Worm (Caenorhabditis elegans) whole organism, mixed stage, embryonic: Measurements from ENCODE around the gene C29G2.3.
"Not testable (repeated sequence)": the region's sequence is repeated elsewhere in the genome, so short reads cannot be mapped to it uniquely, and the experiment has no call there.

Source experiments
- M03D4.4 ChIP-seq: sonication (generic microtip); optimal IDR thresholded peaks from 2 replicates; lab custom pipeline; 2017; ENCODE audit warnings: mild to moderate bottlenecking, missing genetic modification characterization, missing compliant biosample characterization
- bed-3 ChIP-seq: fragments of 200-800 bp; sonication (Bioruptor generic); optimal IDR thresholded peaks from 3 replicates; lab custom pipeline; 2018; ENCODE audit warnings: mild to moderate bottlenecking, missing genetic modification characterization, moderate library complexity, missing compliant biosample characterization
- blmp-1 ChIP-seq: fragments of 150-350 bp; optimal IDR thresholded peaks from 2 replicates; lab custom pipeline; 2014; ENCODE audit warnings: missing biosample characterization, missing genetic modification characterization
- ceh-39 ChIP-seq: fragments of 150-350 bp; optimal IDR thresholded peaks from 2 replicates; lab custom pipeline; 2014; ENCODE audit warnings: missing biosample characterization, missing genetic modification characterization
- ceh-43 ChIP-seq: fragments of 200-800 bp; sonication (Bioruptor generic); optimal IDR thresholded peaks from 2 replicates; lab custom pipeline; 2018; ENCODE audit warnings: mild to moderate bottlenecking, missing genetic modification characterization, moderate library complexity, missing compliant biosample characterization
- ceh-83 ChIP-seq: fragments of 200-800 bp; sonication (Bioruptor generic); optimal IDR thresholded peaks from 2 replicates; lab custom pipeline; 2018; ENCODE audit warnings: mild to moderate bottlenecking, missing genetic modification characterization, missing compliant biosample characterization
- ces-1 ChIP-seq: fragments of 150-350 bp; optimal IDR thresholded peaks from 2 replicates; lab custom pipeline; 2014; ENCODE audit warnings: missing biosample characterization, missing genetic modification reagents, missing genetic modification characterization
- cnd-1 ChIP-seq: fragments of 200-800 bp; sonication (Bioruptor generic); optimal IDR thresholded peaks from 2 replicates; lab custom pipeline; 2018; ENCODE audit warnings: mild to moderate bottlenecking, missing genetic modification characterization, missing compliant biosample characterization
- elt-3 ChIP-seq: fragments of 150-350 bp; optimal IDR thresholded peaks from 2 replicates; lab custom pipeline; 2014; ENCODE audit warnings: missing biosample characterization, missing genetic modification characterization
- flh-1 ChIP-seq: fragments of 200-800 bp; sonication (Bioruptor generic); optimal IDR thresholded peaks from 2 replicates; lab custom pipeline; 2018; ENCODE audit warnings: mild to moderate bottlenecking, missing genetic modification characterization, moderate library complexity, missing compliant biosample characterization
- ham-2 ChIP-seq: fragments of 200-800 bp; sonication (Bioruptor generic); optimal IDR thresholded peaks from 2 replicates; lab custom pipeline; 2018; ENCODE audit warnings: mild to moderate bottlenecking, missing genetic modification characterization, missing compliant biosample characterization
- hlh-1 ChIP-seq: fragments of 150-350 bp; optimal IDR thresholded peaks from 2 replicates; lab custom pipeline; 2014; ENCODE audit warnings: missing biosample characterization, missing genetic modification reagents, missing genetic modification characterization
- lin-32 ChIP-seq: fragments of 200-800 bp; sonication (Bioruptor generic); optimal IDR thresholded peaks from 2 replicates; lab custom pipeline; 2018; ENCODE audit warnings: mild to moderate bottlenecking, missing genetic modification characterization, missing compliant biosample characterization
- lsy-2 ChIP-seq: fragments of 150-350 bp; optimal IDR thresholded peaks from 2 replicates; lab custom pipeline; 2014; ENCODE audit warnings: missing biosample characterization, missing genetic modification characterization
- mab-5 ChIP-seq: fragments of 150-350 bp; optimal IDR thresholded peaks from 2 replicates; lab custom pipeline; 2014; ENCODE audit warnings: missing biosample characterization, missing genetic modification characterization
- mep-1 ChIP-seq: fragments of 150-350 bp; optimal IDR thresholded peaks from 2 replicates; lab custom pipeline; 2017; ENCODE audit warnings: missing biosample characterization, missing genetic modification reagents, missing genetic modification characterization, inconsistent platforms
- mls-2 ChIP-seq: sonication (generic microtip); optimal IDR thresholded peaks from 2 replicates; lab custom pipeline; 2016; ENCODE audit warnings: mild to moderate bottlenecking, missing genetic modification characterization, moderate library complexity, missing compliant biosample characterization
- nhr-12 ChIP-seq: fragments of 150-350 bp; optimal IDR thresholded peaks from 2 replicates; lab custom pipeline; 2014; ENCODE audit warnings: missing biosample characterization, missing genetic modification characterization
- nhr-2 ChIP-seq: fragments of 150-350 bp; optimal IDR thresholded peaks from 2 replicates; lab custom pipeline; 2014; ENCODE audit warnings: missing biosample characterization, missing genetic modification characterization
- nhr-237 ChIP-seq: fragments of 150-350 bp; optimal IDR thresholded peaks from 2 replicates; lab custom pipeline; 2014; ENCODE audit warnings: missing biosample characterization, missing genetic modification characterization
- nhr-76 ChIP-seq: sonication (generic microtip); optimal IDR thresholded peaks from 2 replicates; lab custom pipeline; 2017; ENCODE audit warnings: missing biosample characterization, missing genetic modification characterization
- pha-4 ChIP-seq: fragments of 150-350 bp; optimal IDR thresholded peaks from 2 replicates; lab custom pipeline; 2018; ENCODE audit warnings: missing biosample characterization, missing genetic modification reagents, missing genetic modification characterization
- sem-2 ChIP-seq: fragments of 200-800 bp; sonication (Bioruptor generic); optimal IDR thresholded peaks from 2 replicates; lab custom pipeline; 2018; ENCODE audit warnings: mild to moderate bottlenecking, missing genetic modification characterization, missing compliant biosample characterization
- snpc-4 ChIP-seq: fragments of 150-350 bp; optimal IDR thresholded peaks from 2 replicates; lab custom pipeline; 2014; ENCODE audit warnings: missing biosample characterization, missing genetic modification characterization
- sptf-1 ChIP-seq: sonication (generic microtip); optimal IDR thresholded peaks from 2 replicates; lab custom pipeline; 2017; ENCODE audit warnings: mild to moderate bottlenecking, missing genetic modification characterization, moderate library complexity, missing compliant biosample characterization
- tbx-8 ChIP-seq: fragments of 200-800 bp; sonication (Bioruptor generic); optimal IDR thresholded peaks from 2 replicates; lab custom pipeline; 2018; ENCODE audit warnings: mild to moderate bottlenecking, missing genetic modification characterization, moderate library complexity, missing compliant biosample characterization
- unc-120 ChIP-seq: sonication (generic microtip); optimal IDR thresholded peaks from 2 replicates; lab custom pipeline; 2017; ENCODE audit warnings: missing genetic modification characterization, missing compliant biosample characterization; ENCODE audit not compliant: poor library complexity, severe bottlenecking
- unc-39 ChIP-seq: fragments of 150-350 bp; optimal IDR thresholded peaks from 2 replicates; lab custom pipeline; 2014; ENCODE audit warnings: missing biosample characterization, missing genetic modification characterization
- zip-8 ChIP-seq: fragments of 150-350 bp; optimal IDR thresholded peaks from 2 replicates; lab custom pipeline; 2014; ENCODE audit warnings: missing biosample characterization, missing genetic modification characterization
- ztf-11 ChIP-seq: fragments of 150-350 bp; optimal IDR thresholded peaks from 2 replicates; lab custom pipeline; 2014; ENCODE audit warnings: missing biosample characterization, missing genetic modification characterization

The C29G2.3 gene

DNA sequence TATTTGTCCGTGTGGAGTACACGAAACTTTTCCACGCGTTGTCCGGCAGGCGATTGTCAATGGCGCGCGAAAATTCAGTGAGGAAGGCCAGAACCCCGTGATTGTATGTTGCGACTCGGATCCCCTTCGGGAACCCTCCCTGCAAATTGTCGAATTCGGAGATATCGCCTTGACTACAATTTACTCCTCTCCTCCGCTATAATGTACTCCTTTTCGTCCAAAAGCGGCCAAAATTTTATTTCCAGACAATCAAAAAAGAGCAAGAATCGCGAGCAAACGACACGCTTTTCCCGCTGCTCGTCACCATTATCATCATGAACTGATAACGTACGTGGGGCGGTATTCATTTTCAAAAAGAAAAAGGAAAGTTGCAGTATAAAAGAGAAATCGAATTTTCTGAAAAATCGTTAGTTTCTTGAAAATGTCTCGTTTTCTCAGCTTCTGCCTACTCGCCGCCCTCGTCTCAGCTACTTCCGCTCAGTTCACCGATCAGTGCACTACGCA, 11.5 kb downstream of the C29G2.3 start, which contains the start of gene irg-3:
Gene irg-3, plus strand, starts transcription at position 419 of the 504 bp plus-strand sequence.
- TF ChIP-seq elt-3 (tag; lab: Kevin White, UChicago) (no peak), mep-1 (tag; lab: Kevin White, UChicago) (no peak), mls-2 (tag; lab: Kevin White, UChicago) (no peak), nhr-12 (no peak), bed-3 (no peak), zip-8 (tag; lab: Kevin White, UChicago) (no peak), unc-120 (tag; lab: Kevin White, UChicago) (no peak), sem-2 (GFP tag; lab: Kevin White, UChicago) (no peak), hlh-1 (tag; lab: Kevin White, UChicago) (no peak), cnd-1 (tag; lab: Kevin White, UChicago) (no peak), blmp-1 (tag; lab: Kevin White, UChicago) (no peak), M03D4.4 (tag; lab: Kevin White, UChicago) (no peak), ceh-43 (no peak)

DNA sequence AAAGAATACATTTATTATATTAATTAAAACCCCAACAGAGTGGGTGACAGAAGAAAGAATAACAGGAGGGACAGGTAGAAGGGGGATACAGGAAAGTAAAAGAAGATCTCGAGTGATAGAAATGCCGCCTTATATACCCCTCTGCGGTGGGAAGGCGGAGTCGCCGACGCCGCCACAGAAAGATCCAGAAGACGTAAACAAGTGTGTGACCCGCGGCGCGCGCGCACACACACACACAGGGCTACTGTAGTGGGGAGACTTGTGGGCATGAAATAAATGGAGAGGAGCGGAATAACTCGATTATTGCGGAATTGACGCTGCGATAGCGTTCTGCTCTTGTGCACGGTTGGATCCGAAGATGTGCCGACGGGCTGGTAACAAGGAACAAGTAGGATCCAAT, 15.0 kb downstream of the C29G2.3 start:
- TF ChIP-seq lin-32 (GFP tag; lab: Kevin White, UChicago): no peak
- no peak for TF ChIP-seq mep-1 (tag; lab: Kevin White, UChicago)
- no peak for TF ChIP-seq unc-39 (tag; lab: Kevin White, UChicago)
- no peak for TF ChIP-seq pha-4 (tag; lab: Kevin White, UChicago)
- TF ChIP-seq sptf-1 (tag; lab: Kevin White, UChicago): no peak
- TF ChIP-seq snpc-4 (tag; lab: Kevin White, UChicago): no peak
- TF ChIP-seq flh-1 (GFP tag; lab: Kevin White, UChicago): no peak
- TF ChIP-seq ztf-11: no peak
- TF ChIP-seq sem-2 (GFP tag; lab: Kevin White, UChicago): no peak
- TF ChIP-seq nhr-12: no peak
- TF ChIP-seq ceh-39 (tag; lab: Kevin White, UChicago): no peak
- no peak for TF ChIP-seq mls-2 (tag; lab: Kevin White, UChicago)

DNA sequence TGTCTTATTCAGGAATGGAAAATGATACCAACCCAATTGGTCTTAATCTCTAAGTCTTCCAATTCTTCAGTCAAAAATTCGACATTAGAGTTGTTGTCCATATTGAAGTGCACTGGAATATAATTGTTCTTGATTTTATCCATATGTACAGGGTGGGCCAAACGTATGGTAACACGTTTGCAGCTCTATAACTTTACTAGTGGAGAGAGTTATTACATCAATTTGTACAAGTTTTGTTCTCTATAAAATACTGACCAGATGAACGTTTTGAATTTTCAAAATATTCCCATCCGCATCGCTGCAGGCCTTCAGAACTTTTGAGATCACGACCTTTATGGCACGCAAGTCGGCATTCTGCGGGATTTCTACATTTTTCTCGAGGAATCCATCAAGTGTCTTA, 18.1 kb downstream of the C29G2.3 start, which contains the start of gene F53E10.5:
Gene F53E10.5, minus strand, starts transcription at position 101 of the 400 bp plus-strand sequence.
- TF ChIP-seq tbx-8 (GFP tag; lab: Kevin White, UChicago); cnd-1 (tag; lab: Kevin White, UChicago); nhr-237 (tag; lab: Kevin White, UChicago): not testable (repeated sequence)

DNA sequence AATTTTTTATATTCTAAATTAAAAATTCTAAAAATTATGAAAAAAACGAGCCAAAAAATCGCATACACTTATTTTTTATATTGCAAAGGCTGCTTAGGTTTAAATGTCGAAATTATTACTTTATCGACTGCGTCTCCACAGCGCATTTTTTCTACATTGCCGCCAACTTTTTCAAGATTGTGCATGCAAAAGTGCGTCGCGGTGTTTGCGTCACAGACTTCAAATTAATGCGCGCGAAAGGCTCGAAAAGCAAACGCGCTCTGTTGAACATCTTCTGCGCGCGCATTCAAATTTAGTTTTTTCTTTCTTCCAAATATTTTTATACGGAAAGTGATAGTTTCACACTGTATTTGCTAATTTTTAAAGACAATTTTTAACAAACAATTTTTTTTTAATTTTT, 19.8 kb downstream of the C29G2.3 start:
- TF ChIP-seq ces-1 (GFP tag; lab: Kevin White, UChicago): peak; percentile 36
- TF ChIP-seq lsy-2 (tag; lab: Kevin White, UChicago): peak; percentile 38
- TF ChIP-seq nhr-237 (tag; lab: Kevin White, UChicago): peak; percentile 63
- peak; percentile 48 for TF ChIP-seq mep-1 (tag; lab: Kevin White, UChicago)
- TF ChIP-seq unc-120 (tag; lab: Kevin White, UChicago): peak; percentile 38
- no peak for TF ChIP-seq tbx-8 (GFP tag; lab: Kevin White, UChicago)
- no peak for TF ChIP-seq mls-2 (tag; lab: Kevin White, UChicago)

DNA sequence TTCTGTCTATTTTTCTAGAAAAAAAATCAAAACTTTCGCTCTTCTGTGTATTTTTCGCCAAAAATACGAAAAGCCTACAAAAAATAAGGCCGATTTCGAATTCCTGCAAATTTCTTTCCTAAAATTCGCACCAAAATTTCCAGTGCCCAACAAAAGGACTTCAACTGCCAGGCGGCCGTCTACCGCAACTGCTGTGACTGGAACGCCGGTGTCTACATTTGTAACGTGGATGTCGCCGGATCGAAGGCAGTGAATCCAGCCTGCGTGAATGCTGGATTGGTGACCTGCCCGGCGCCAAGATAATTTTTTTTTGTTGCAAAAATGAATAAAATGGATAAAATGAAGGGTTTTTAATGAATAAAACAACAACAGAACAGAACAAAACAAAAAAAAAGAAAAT, 21.1 kb downstream of the C29G2.3 start:
- no peak for TF ChIP-seq sem-2 (GFP tag; lab: Kevin White, UChicago)
- TF ChIP-seq nhr-76 (tag; lab: Kevin White, UChicago): no peak
- TF ChIP-seq nhr-2 (tag; lab: Kevin White, UChicago): no peak
- no peak for TF ChIP-seq nhr-237 (tag; lab: Kevin White, UChicago)
- TF ChIP-seq mab-5 (tag; lab: Kevin White, UChicago): no peak
- TF ChIP-seq ceh-39 (tag; lab: Kevin White, UChicago): no peak
- no peak for TF ChIP-seq mls-2 (tag; lab: Kevin White, UChicago)
- TF ChIP-seq bed-3: no peak
- no peak for TF ChIP-seq nhr-12
- no peak for TF ChIP-seq cnd-1 (tag; lab: Kevin White, UChicago)
- no peak for TF ChIP-seq blmp-1 (tag; lab: Kevin White, UChicago)
- no peak for TF ChIP-seq ceh-83
- TF ChIP-seq lin-32 (GFP tag; lab: Kevin White, UChicago): no peak
- TF ChIP-seq ham-2 (GFP tag; lab: Kevin White, UChicago): no peak
- TF ChIP-seq zip-8 (tag; lab: Kevin White, UChicago): no peak
- no peak for TF ChIP-seq snpc-4 (tag; lab: Kevin White, UChicago)
